Worm (Caenorhabditis elegans): ENCODE data around the gene nhr-231.
"Not testable (repeated sequence)": the region's sequence is repeated elsewhere in the genome, so short reads cannot be mapped to it uniquely, and the experiment has no call there.

The nhr-231 gene

ce11 chrV:18790658-18791057 lies at the start of gene nhr-231:
Gene nhr-231 (plus strand): TSS chrV:18790958.
- TF ChIP-seq tbx-11 (GFP tag; IDR thresholded peaks at IDR 0.05) (no peak), hnd-1 (tag; optimal IDR thresholded peaks at IDR 0.05) (no peak), ama-1 (optimal IDR thresholded peaks at IDR 0.05) (no peak), ceh-36 (tag; optimal IDR thresholded peaks at IDR 0.05) (no peak), hmbx-1 (tag; optimal IDR thresholded peaks at IDR 0.05) (no peak), ceh-13 (GFP tag; optimal IDR thresholded peaks at IDR 0.05) (no peak), B0310.2 (tag; optimal IDR thresholded peaks at IDR 0.05) (no peak), tbx-37 (GFP tag; conservative IDR thresholded peaks at IDR 0.05) (no peak), hmg-4 (GFP tag; optimal IDR thresholded peaks at IDR 0.05) (no peak), flt-1 (GFP tag; IDR thresholded peaks at IDR 0.05) (no peak), scrt-1 (GFP tag; IDR thresholded peaks at IDR 0.05) (no peak), ets-7 (tag; optimal IDR thresholded peaks at IDR 0.05) (no peak), aly-1 (tag; optimal IDR thresholded peaks at IDR 0.05) (no peak), F13C5.2 (tag; optimal IDR thresholded peaks at IDR 0.05) (no peak), tra-4 (tag; optimal IDR thresholded peaks at IDR 0.05) (no peak), pes-1 (GFP tag; IDR thresholded peaks at IDR 0.05) (no peak), sea-1 (GFP tag; conservative IDR thresholded peaks at IDR 0.05) (no peak)

- TF ChIP-seq ceh-13 (GFP tag; optimal IDR thresholded peaks at IDR 0.05) (no peak), scrt-1 (GFP tag; IDR thresholded peaks at IDR 0.05) (no peak), ets-7 (tag; optimal IDR thresholded peaks at IDR 0.05) (no peak), F13C5.2 (tag; optimal IDR thresholded peaks at IDR 0.05) (no peak), tbx-37 (GFP tag; conservative IDR thresholded peaks at IDR 0.05) (no peak), hnd-1 (tag; optimal IDR thresholded peaks at IDR 0.05) (no peak), B0310.2 (tag; optimal IDR thresholded peaks at IDR 0.05) (no peak), aly-1 (tag; optimal IDR thresholded peaks at IDR 0.05) (no peak), ama-1 (optimal IDR thresholded peaks at IDR 0.05) (no peak), hmbx-1 (tag; optimal IDR thresholded peaks at IDR 0.05) (no peak), hmg-4 (GFP tag; optimal IDR thresholded peaks at IDR 0.05) (no peak), pes-1 (GFP tag; IDR thresholded peaks at IDR 0.05) (no peak), flt-1 (GFP tag; IDR thresholded peaks at IDR 0.05) (no peak), tbx-11 (GFP tag; IDR thresholded peaks at IDR 0.05) (no peak), ceh-36 (tag; optimal IDR thresholded peaks at IDR 0.05) (no peak), sea-1 (GFP tag; conservative IDR thresholded peaks at IDR 0.05) (no peak), tra-4 (tag; optimal IDR thresholded peaks at IDR 0.05) (no peak)
These were observed 48.6 kb upstream of the nhr-231 start, which contains the start of gene clec-250 for ce11 chrV:18742108-18742507. Gene clec-250 (minus strand): TSS chrV:18742208.

DNA sequence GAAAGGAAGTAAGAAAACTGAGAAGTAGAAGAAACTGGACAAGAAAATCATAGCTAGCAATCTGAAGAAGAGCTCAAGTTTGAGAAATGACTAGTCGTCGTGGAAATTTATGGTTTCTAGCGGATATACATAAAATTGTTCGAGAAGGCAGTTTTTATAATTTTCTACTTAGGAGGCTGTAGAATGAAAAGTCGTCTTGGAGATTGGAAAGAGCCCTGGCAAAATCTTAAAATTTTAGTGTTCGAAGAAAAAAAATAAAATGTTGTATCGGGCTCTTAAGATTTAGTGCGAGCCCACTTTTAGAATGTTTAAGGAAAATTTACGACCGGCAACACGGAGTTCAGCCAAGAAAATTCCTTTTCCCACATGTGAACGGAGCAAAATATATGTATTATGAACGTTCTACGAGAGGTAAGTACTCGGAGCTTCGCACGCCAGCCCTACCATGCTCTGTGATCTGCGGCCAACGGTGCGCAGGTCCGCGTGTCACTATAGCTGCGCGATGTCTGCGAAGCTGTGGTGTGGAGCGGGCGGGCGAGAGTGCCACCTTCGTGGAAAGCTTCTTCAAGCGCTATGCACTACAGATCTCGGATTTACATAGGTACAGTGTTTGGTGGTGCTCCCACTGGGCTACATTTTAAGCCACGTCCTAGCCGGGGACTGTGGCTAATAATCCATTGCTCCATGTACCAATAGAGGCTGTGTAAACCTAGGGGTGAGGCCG lies 43.7 kb upstream of the nhr-231 start, which contains the start of gene clec-251:
Gene clec-251, minus strand, starts transcription at position 51 of the 724 bp plus-strand sequence.
- no peak for TF ChIP-seq hmbx-1 (tag; optimal IDR thresholded peaks at IDR 0.05)

ce11 chrV:18748726-18749125 lies 42.0 kb upstream of the nhr-231 start, which contains the start of gene clec-252:
Gene clec-252 (minus strand): TSS chrV:18748826.
- TF ChIP-seq flt-1 (GFP tag; IDR thresholded peaks at IDR 0.05) (no peak), aly-1 (tag; optimal IDR thresholded peaks at IDR 0.05) (no peak), hnd-1 (tag; optimal IDR thresholded peaks at IDR 0.05) (no peak), ama-1 (optimal IDR thresholded peaks at IDR 0.05) (no peak), ets-7 (tag; optimal IDR thresholded peaks at IDR 0.05) (no peak), ceh-13 (GFP tag; optimal IDR thresholded peaks at IDR 0.05) (no peak), B0310.2 (tag; optimal IDR thresholded peaks at IDR 0.05) (no peak), ceh-36 (tag; optimal IDR thresholded peaks at IDR 0.05) (no peak)

ce11 chrV:18750445-18750844 lies 40.3 kb upstream of the nhr-231 start, which contains the start of the genes F11D11.21 and F11D11.12:
Gene F11D11.21 (minus strand): TSS chrV:18750545.
Gene F11D11.12 (minus strand): TSS chrV:18750682.
- TF ChIP-seq hmg-4 (GFP tag; optimal IDR thresholded peaks at IDR 0.05), result no peak
- TF ChIP-seq hmbx-1 (tag; optimal IDR thresholded peaks at IDR 0.05), result no peak
- no peak for TF ChIP-seq tra-4 (tag; optimal IDR thresholded peaks at IDR 0.05)
- TF ChIP-seq F13C5.2 (tag; optimal IDR thresholded peaks at IDR 0.05), result no peak
- no peak for TF ChIP-seq scrt-1 (GFP tag; IDR thresholded peaks at IDR 0.05)
- no peak for TF ChIP-seq ceh-36 (tag; optimal IDR thresholded peaks at IDR 0.05)
- TF ChIP-seq ets-7 (tag; optimal IDR thresholded peaks at IDR 0.05), result no peak

ce11 chrV:18753036-18753435 lies 37.7 kb upstream of the nhr-231 start, which contains the start of gene F11D11.6:
Gene F11D11.6 (minus strand): TSS chrV:18753136.
- TF ChIP-seq aly-1 (tag; optimal IDR thresholded peaks at IDR 0.05) (no peak), B0310.2 (tag; optimal IDR thresholded peaks at IDR 0.05) (no peak), pes-1 (GFP tag; IDR thresholded peaks at IDR 0.05) (no peak), flt-1 (GFP tag; IDR thresholded peaks at IDR 0.05) (no peak), hmbx-1 (tag; optimal IDR thresholded peaks at IDR 0.05) (no peak), ceh-13 (GFP tag; optimal IDR thresholded peaks at IDR 0.05) (no peak), F13C5.2 (tag; optimal IDR thresholded peaks at IDR 0.05) (no peak), tbx-37 (GFP tag; conservative IDR thresholded peaks at IDR 0.05) (no peak), ets-7 (tag; optimal IDR thresholded peaks at IDR 0.05) (no peak)

- TF ChIP-seq tbx-37 (GFP tag; conservative IDR thresholded peaks at IDR 0.05); ceh-36 (tag; optimal IDR thresholded peaks at IDR 0.05); pes-1 (GFP tag; IDR thresholded peaks at IDR 0.05): not testable (repeated sequence)
These were observed 36.4 kb upstream of the nhr-231 start, which contains the start of gene clec-254 for ce11 chrV:18754328-18754727. Gene clec-254 (minus strand): TSS chrV:18754428.

- TF ChIP-seq sea-1 (GFP tag; conservative IDR thresholded peaks at IDR 0.05) (no peak), B0310.2 (tag; optimal IDR thresholded peaks at IDR 0.05) (no peak), hnd-1 (tag; optimal IDR thresholded peaks at IDR 0.05) (no peak), hmg-4 (GFP tag; optimal IDR thresholded peaks at IDR 0.05) (no peak), tbx-11 (GFP tag; IDR thresholded peaks at IDR 0.05) (no peak), flt-1 (GFP tag; IDR thresholded peaks at IDR 0.05) (no peak), tra-4 (tag; optimal IDR thresholded peaks at IDR 0.05) (no peak), tbx-37 (GFP tag; conservative IDR thresholded peaks at IDR 0.05) (no peak), aly-1 (tag; optimal IDR thresholded peaks at IDR 0.05) (no peak), pes-1 (GFP tag; IDR thresholded peaks at IDR 0.05) (no peak), hmbx-1 (tag; optimal IDR thresholded peaks at IDR 0.05) (no peak), ceh-36 (tag; optimal IDR thresholded peaks at IDR 0.05) (no peak), ama-1 (optimal IDR thresholded peaks at IDR 0.05) (no peak), ets-7 (tag; optimal IDR thresholded peaks at IDR 0.05) (no peak), scrt-1 (GFP tag; IDR thresholded peaks at IDR 0.05) (no peak), ceh-13 (GFP tag; optimal IDR thresholded peaks at IDR 0.05) (no peak), F13C5.2 (tag; optimal IDR thresholded peaks at IDR 0.05) (no peak)
These were observed 30.6 kb upstream of the nhr-231 start, which contains the start of gene F11D11.3 for ce11 chrV:18760174-18760573. Gene F11D11.3 (minus strand): TSS chrV:18760274.

Measured in whole organism, early embryonic.